Worm (Caenorhabditis elegans) whole organism, L4/young adult: Measurements from ENCODE around the gene F43E2.1.

Experiments used
- W03F9.2 ChIP-seq: fragments of 150-350 bp; optimal IDR thresholded peaks from 2 replicates; lab custom pipeline; 2014; ENCODE audit warnings: missing biosample characterization, missing genetic modification characterization
- dao-5 ChIP-seq: sonication (generic microtip); optimal IDR thresholded peaks from 2 replicates; lab custom pipeline; 2016; ENCODE audit warnings: missing genotype, missing genetic modification characterization, moderate library complexity, missing compliant biosample characterization
- him-1 ChIP-seq: sonication (generic microtip); optimal IDR thresholded peaks from 2 replicates; lab custom pipeline; 2016; ENCODE audit warnings: missing genotype, missing genetic modification reagents, missing genetic modification characterization, missing compliant biosample characterization

ce11 chrII:7398712-7399111 lies 23.6 kb downstream of the F43E2.1 start, which contains the start of gene C07D10.1:
- TF ChIP-seq dao-5 (tag; lab: Kevin White, UChicago) (no peak), W03F9.2 (no peak), him-1 (tag; lab: Kevin White, UChicago) (no peak)
